Worm (Caenorhabditis elegans) whole organism, L4 larva: ENCODE data around the gene JC8.7.
A peak's percentile ranks its signal among the peaks of the same experiment; 100 is the strongest.

ENCODE experiments used
- D1046.2 ChIP-seq: fragments of 200-800 bp; sonication (Bioruptor generic); IDR thresholded peaks from 2 replicates; pipeline ENCODE4 v1.3.6; 2022; ENCODE audit warnings: missing genetic modification characterization, missing compliant biosample characterization
- F26F4.8 ChIP-seq: fragments of 200-800 bp; sonication (Bioruptor generic); conservative IDR thresholded peaks from 2 replicates; pipeline ENCODE4 v1.3.6; 2022; ENCODE audit warnings: missing genetic modification characterization, missing compliant biosample characterization
- F44E2.7 ChIP-seq: fragments of 200-800 bp; sonication (Bioruptor generic); IDR thresholded peaks from 2 replicates; pipeline ENCODE4 v2.1.2; 2022; ENCODE audit warnings: missing genetic modification characterization, missing compliant biosample characterization
- F49E8.2 ChIP-seq: sonication (generic microtip); optimal IDR thresholded peaks from 2 replicates; lab custom pipeline; 2016; ENCODE audit warnings: missing compliant biosample characterization, mild to moderate bottlenecking, missing genetic modification characterization, borderline replicate concordance
- Y48G9A.11 ChIP-seq: fragments of 200-800 bp; sonication (Bioruptor generic); IDR thresholded peaks from 2 replicates; pipeline ENCODE4 v1.3.6; 2022; ENCODE audit warnings: missing genetic modification reagents, missing genetic modification characterization, missing compliant biosample characterization
- Y5F2A.4 ChIP-seq: fragments of 200-800 bp; sonication (Bioruptor generic); optimal IDR thresholded peaks from 2 replicates; lab custom pipeline; 2018; ENCODE audit warnings: mild to moderate bottlenecking, missing genetic modification characterization, missing compliant biosample characterization
- Y75B8A.6 ChIP-seq: fragments of 200-800 bp; sonication (Bioruptor generic); IDR thresholded peaks from 2 replicates; pipeline ENCODE4 v1.3.6; 2022; ENCODE audit warnings: missing genetic modification reagents, missing genetic modification characterization, missing compliant biosample characterization
- ZK546.5 ChIP-seq, 2 experiments: sonication (generic microtip); optimal IDR thresholded peaks; 2 replicates each; lab custom pipeline; 2017; ENCODE audit warnings: missing biosample characterization in 2 of 2, missing genetic modification characterization in 2 of 2
- aha-1 ChIP-seq: fragments of 150-350 bp; peaks from one replicate; lab custom pipeline; 2014; ENCODE audit warnings: missing biosample characterization, missing genetic modification characterization
- ama-1 ChIP-seq: fragments of 150-350 bp; optimal IDR thresholded peaks from 2 replicates; lab custom pipeline; 2014; ENCODE audit warnings: inconsistent platforms, mixed read lengths
- arid-1 ChIP-seq: fragments of 200-800 bp; sonication (Bioruptor generic); conservative IDR thresholded peaks from 2 replicates; pipeline ENCODE4 v1.3.6; 2022; ENCODE audit warnings: missing genetic modification reagents, missing genetic modification characterization, missing compliant biosample characterization
- attf-4 ChIP-seq: sonication (generic microtip); optimal IDR thresholded peaks from 3 replicates; lab custom pipeline; 2017; ENCODE audit warnings: missing biosample characterization, missing genetic modification characterization
- daf-19 ChIP-seq: fragments of 200-800 bp; sonication (Bioruptor generic); conservative IDR thresholded peaks from 2 replicates; pipeline ENCODE4 v1.3.6; 2022; ENCODE audit warnings: missing genetic modification characterization, missing compliant biosample characterization
- dpl-1 ChIP-seq: fragments of 150-350 bp; optimal IDR thresholded peaks from 2 replicates; lab custom pipeline; 2014; ENCODE audit warnings: missing biosample characterization, missing genetic modification reagents, missing genetic modification characterization
- dve-1 ChIP-seq: sonication (generic microtip); optimal IDR thresholded peaks from 2 replicates; lab custom pipeline; 2017; ENCODE audit warnings: antibody characterized with exemption, mild to moderate bottlenecking, missing genetic modification characterization, missing compliant biosample characterization; ENCODE audit not compliant: insufficient read depth
- gei-8 ChIP-seq: fragments of 200-800 bp; sonication (Bioruptor generic); optimal IDR thresholded peaks from 2 replicates; lab custom pipeline; 2018; ENCODE audit warnings: mild to moderate bottlenecking, missing genetic modification characterization, missing compliant biosample characterization
- hif-1 ChIP-seq, 2 experiments: sonication (generic microtip); optimal IDR thresholded peaks; 2 replicates each; lab custom pipeline; 2016 to 2017; ENCODE audit warnings: missing compliant biosample characterization in 2 of 2, missing genetic modification characterization in 2 of 2, missing genetic modification reagents in 2 of 2, missing genotype in 2 of 2, mild to moderate bottlenecking in 1 of 2
- hlh-11 ChIP-seq: fragments of 200-800 bp; sonication (Bioruptor generic); optimal IDR thresholded peaks from 2 replicates; lab custom pipeline; 2018; ENCODE audit warnings: mild to moderate bottlenecking, missing genetic modification characterization, missing compliant biosample characterization
- hlh-30 ChIP-seq: sonication (generic microtip); optimal IDR thresholded peaks from 2 replicates; lab custom pipeline; 2017; ENCODE audit warnings: antibody characterized with exemption, mild to moderate bottlenecking, missing genetic modification characterization, missing compliant biosample characterization; ENCODE audit not compliant: insufficient read depth
- hmg-1.1 ChIP-seq: fragments of 200-800 bp; sonication (Bioruptor generic); IDR thresholded peaks from 2 replicates; pipeline ENCODE4 v1.3.6; 2022; ENCODE audit warnings: missing genetic modification reagents, missing genetic modification characterization, missing compliant biosample characterization
- lim-7 ChIP-seq: fragments of 200-800 bp; sonication (Bioruptor generic); IDR thresholded peaks from 2 replicates; pipeline ENCODE4 v1.3.6; 2022; ENCODE audit warnings: missing genetic modification characterization, missing compliant biosample characterization
- lin-1 ChIP-seq: fragments of 200-800 bp; sonication (Bioruptor generic); IDR thresholded peaks from 2 replicates; pipeline ENCODE4 v1.3.6; 2022; ENCODE audit warnings: missing genetic modification reagents, missing genetic modification characterization, missing compliant biosample characterization
- lin-13 ChIP-seq: fragments of 150-350 bp; optimal IDR thresholded peaks from 2 replicates; lab custom pipeline; 2014; ENCODE audit warnings: missing biosample characterization, missing genetic modification reagents, missing genetic modification characterization
- lin-29 ChIP-seq: fragments of 200-800 bp; sonication (Bioruptor generic); IDR thresholded peaks from 2 replicates; pipeline ENCODE4 v1.3.6; 2022; ENCODE audit warnings: missing genetic modification reagents, missing genetic modification characterization, missing compliant biosample characterization
- lin-38 ChIP-seq: fragments of 200-800 bp; sonication (Bioruptor generic); IDR thresholded peaks from 2 replicates; pipeline ENCODE4 v1.3.6; 2022; ENCODE audit warnings: missing genetic modification reagents, missing genetic modification characterization, missing compliant biosample characterization
- lsy-2 ChIP-seq, 2 experiments: fragments of 150-350 bp in 1 of 2; sonication (generic microtip) in 1 of 2; optimal IDR thresholded peaks; 2 replicates each; lab custom pipeline; 2014 to 2017; ENCODE audit warnings: missing biosample characterization in 2 of 2, missing genetic modification characterization in 2 of 2
- mep-1 ChIP-seq: fragments of 150-350 bp; sonication (generic microtip); optimal IDR thresholded peaks from 3 replicates; lab custom pipeline; 2014; ENCODE audit warnings: missing biosample characterization, missing genetic modification characterization
- mes-2 ChIP-seq: sonication (generic microtip); optimal IDR thresholded peaks from 2 replicates; lab custom pipeline; 2016; ENCODE audit warnings: missing genotype, mild to moderate bottlenecking, missing genetic modification characterization, missing compliant biosample characterization; ENCODE audit not compliant: poor library complexity, severe bottlenecking
- nhr-102 ChIP-seq: sonication (generic microtip); optimal IDR thresholded peaks from 2 replicates; lab custom pipeline; 2016; ENCODE audit warnings: mild to moderate bottlenecking, missing genetic modification characterization, moderate library complexity, missing compliant biosample characterization
- nhr-11 ChIP-seq: fragments of 150-350 bp; optimal IDR thresholded peaks from 2 replicates; lab custom pipeline; 2014; ENCODE audit warnings: missing biosample characterization, missing genetic modification characterization
- nhr-237 ChIP-seq: sonication (generic microtip); optimal IDR thresholded peaks from 2 replicates; lab custom pipeline; 2017; ENCODE audit warnings: missing biosample characterization, missing genetic modification characterization
- nhr-28 ChIP-seq: fragments of 150-350 bp; optimal IDR thresholded peaks from 2 replicates; lab custom pipeline; 2014; ENCODE audit warnings: missing biosample characterization, missing genetic modification characterization
- nhr-42 ChIP-seq: fragments of 200-800 bp; sonication (Bioruptor generic); IDR thresholded peaks from 2 replicates; pipeline ENCODE4 v1.3.6; 2022; ENCODE audit warnings: missing genetic modification characterization, missing compliant biosample characterization
- nhr-6 ChIP-seq: fragments of 150-350 bp; optimal IDR thresholded peaks from 2 replicates; lab custom pipeline; 2014; ENCODE audit warnings: missing biosample characterization, missing genetic modification characterization
- pha-4 ChIP-seq, 2 experiments: fragments of 150-350 bp in 1 of 2; fragments of 200-800 bp in 1 of 2; sonication (Bioruptor generic) in 1 of 2; IDR thresholded peaks in 1 of 2; optimal IDR thresholded peaks in 1 of 2; 2 replicates each; pipeline versions ENCODE4 v1.3.6 to Lab custom; 2014 to 2022; ENCODE audit warnings: missing genetic modification characterization in 2 of 2, missing genetic modification reagents in 2 of 2, missing biosample characterization in 1 of 2, missing compliant biosample characterization in 1 of 2
- saeg-2 ChIP-seq: fragments of 200-800 bp; sonication (Bioruptor generic); IDR thresholded peaks from 2 replicates; pipeline ENCODE4 v1.3.6; 2022; ENCODE audit warnings: missing genetic modification reagents, missing genetic modification characterization, missing compliant biosample characterization
- spr-1 ChIP-seq: sonication (generic microtip); optimal IDR thresholded peaks from 2 replicates; lab custom pipeline; 2016; ENCODE audit warnings: mild to moderate bottlenecking, missing genetic modification characterization, missing compliant biosample characterization
- tag-97 ChIP-seq: fragments of 200-800 bp; sonication (Bioruptor generic); IDR thresholded peaks from 2 replicates; pipeline ENCODE4 v1.3.6; 2022; ENCODE audit warnings: missing genetic modification characterization, missing compliant biosample characterization
- unc-130 ChIP-seq: sonication (generic microtip); optimal IDR thresholded peaks from 2 replicates; lab custom pipeline; 2016; ENCODE audit warnings: missing genetic modification reagents, missing genetic modification characterization, missing compliant biosample characterization
- unc-62 ChIP-seq, 3 experiments: fragments of 150-350 bp in 1 of 3; sonication (generic microtip); optimal IDR thresholded peaks in 2 of 3; peaks in 1 of 3; 1 replicate in 1 of 3; 2 replicates in 2 of 3; lab custom pipeline; 2014 to 2017; ENCODE audit warnings: missing biosample characterization in 3 of 3, missing genetic modification characterization in 3 of 3, missing genetic modification reagents in 3 of 3, missing genotype in 1 of 3
- zfp-2 ChIP-seq: sonication (generic microtip); optimal IDR thresholded peaks from 2 replicates; lab custom pipeline; 2016; ENCODE audit warnings: mild to moderate bottlenecking, missing genetic modification characterization, missing compliant biosample characterization
- zip-2 ChIP-seq: fragments of 150-350 bp; optimal IDR thresholded peaks from 2 replicates; lab custom pipeline; 2014; ENCODE audit warnings: missing biosample characterization, missing genetic modification characterization
- ztf-7 ChIP-seq: fragments of 150-350 bp; optimal IDR thresholded peaks from 2 replicates; lab custom pipeline; 2014; ENCODE audit warnings: missing biosample characterization, missing genetic modification characterization

The JC8.7 gene

DNA sequence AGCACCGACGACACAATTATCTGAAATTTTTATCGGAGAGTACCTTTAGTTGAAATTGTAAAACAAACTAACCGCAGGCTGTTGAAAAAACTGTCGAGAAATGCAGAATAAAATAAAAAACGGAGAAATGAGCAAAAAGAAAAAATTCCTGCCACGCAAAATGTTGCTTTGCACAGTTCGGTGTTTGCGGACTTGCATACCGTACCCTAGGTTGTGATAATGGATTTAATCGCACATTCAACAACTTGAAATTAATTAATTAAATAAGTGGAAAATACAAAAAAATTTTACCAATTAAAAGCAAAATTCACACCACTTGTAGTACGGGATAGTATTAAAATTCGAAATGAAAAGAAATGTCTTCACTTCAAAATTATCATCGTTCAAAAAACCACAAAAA is 15.7 kb upstream of the JC8.7 start (continued):
- TF ChIP-seq hif-1 (tag; optimal IDR thresholded peaks at IDR 0.05; lab: Kevin White, UChicago) (peak in 1 of 2 experiments; percentile 15), Y5F2A.4 (no peak), nhr-28 (tag; lab: Kevin White, UChicago) (peak; percentile 9), lin-29 (GFP tag; lab: Robert Waterston, UW) (no peak), attf-4 (no peak)

DNA sequence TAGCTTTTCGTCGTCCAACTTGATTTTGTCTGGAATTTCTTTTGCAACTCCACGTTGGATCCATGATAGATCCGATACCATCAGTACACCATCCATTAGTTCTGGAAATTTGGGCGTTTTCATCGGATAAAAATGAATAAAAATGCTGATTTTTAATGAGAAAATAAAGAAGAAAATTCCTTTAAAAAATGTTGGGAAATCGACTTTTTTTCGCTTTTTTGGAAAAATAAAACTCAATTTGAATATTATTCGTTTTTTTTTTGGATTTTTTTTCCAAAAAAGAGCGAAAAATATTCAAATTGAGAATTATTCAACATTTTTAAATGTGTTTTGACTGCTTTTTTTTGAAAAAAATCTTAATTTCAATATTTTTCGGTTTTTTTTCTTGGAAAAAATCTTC is 10.6 kb upstream of the JC8.7 start, which contains the start of gene pwp-1:
TSS of gene pwp-1 (minus strand) at position 101 of the 400 bp plus-strand sequence.
- TF ChIP-seq nhr-237 (tag; lab: Kevin White, UChicago): no peak
- no peak for TF ChIP-seq unc-130 (GFP tag; lab: Kevin White, UChicago)
- no peak for TF ChIP-seq nhr-11 (tag; lab: Kevin White, UChicago)
- TF ChIP-seq attf-4: no peak
- TF ChIP-seq hlh-11 (tag; lab: Kevin White, UChicago): no peak
- no peak for TF ChIP-seq zfp-2 (tag; lab: Kevin White, UChicago)
- TF ChIP-seq gei-8 (GFP tag; lab: Kevin White, UChicago): no peak
- no peak for TF ChIP-seq pha-4 (GFP tag; IDR thresholded peaks at IDR 0.05; lab: Robert Waterston, UW)
- TF ChIP-seq pha-4 (tag; optimal IDR thresholded peaks at IDR 0.05; lab: Kevin White, UChicago): no peak
- no peak for TF ChIP-seq lim-7
- no peak for TF ChIP-seq nhr-6
- TF ChIP-seq ZK546.5 (tag; optimal IDR thresholded peaks at IDR 0.05; lab: Kevin White, UChicago): no peak
- TF ChIP-seq F49E8.2: no peak
- no peak for TF ChIP-seq lin-38
- TF ChIP-seq ama-1 (lab: Kevin White, UChicago): no peak

ce11 chrIV:13238943-13239861 is 7.9 kb upstream of the JC8.7 start, which contains the start of gene tag-115:
Gene tag-115, minus strand, starts transcription at chrIV:13239414.
- TF ChIP-seq ama-1 (lab: Kevin White, UChicago) (peak; percentile 70), F44E2.7 (GFP tag; lab: Robert Waterston, UW) (peak; percentile 16; the same call in 1 of the 2 replicates), aha-1 (tag; lab: Kevin White, UChicago) (peak; percentile 85), dpl-1 (GFP tag; lab: Kevin White, UChicago) (no peak), mes-2 (tag; lab: Kevin White, UChicago) (peak; percentile 61), Y5F2A.4 (peak; percentile 8), arid-1 (GFP tag; lab: Robert Waterston, UW) (peak; percentile 83), mep-1 (tag; lab: Kevin White, UChicago) (peak; percentile 3), F49E8.2 (peak; percentile 69), Y48G9A.11 (GFP tag; lab: Robert Waterston, UW) (peak; percentile 50; the same call in 1 of the 2 replicates), nhr-102 (tag; lab: Kevin White, UChicago) (peak; percentile 56), saeg-2 (no peak), pha-4 (GFP tag; IDR thresholded peaks at IDR 0.05; lab: Robert Waterston, UW) (peak; percentile 71; the same call in 1 of the 2 replicates), pha-4 (tag; optimal IDR thresholded peaks at IDR 0.05; lab: Kevin White, UChicago) (no peak), daf-19 (GFP tag; lab: Robert Waterston, UW) (0 out of 2 replicates have a peak, but pooled peaks have one; percentile 57), lin-38 (peak; percentile 85), Y75B8A.6 (GFP tag; lab: Robert Waterston, UW) (0 out of 2 replicates have a peak, but pooled peaks have one; percentile 34), unc-62 (GFP tag; optimal IDR thresholded peaks at IDR 0.05 in 1 of 2; lab: Kevin White, UChicago) (peak in 1 of 2 experiments; percentile 83), unc-62 (tag; optimal IDR thresholded peaks at IDR 0.05; lab: Kevin White, UChicago) (no peak), hlh-30 (tag; lab: Kevin White, UChicago) (peak; percentile 25), spr-1 (tag; lab: Kevin White, UChicago) (peak; percentile 26), lin-1 (peak; percentile 53; the same call in 1 of the 2 replicates), nhr-42 (GFP tag; lab: Robert Waterston, UW) (no peak), tag-97 (GFP tag; lab: Robert Waterston, UW) (no peak), attf-4 (no peak), zip-2 (tag; lab: Kevin White, UChicago) (no peak), lsy-2 (tag; optimal IDR thresholded peaks at IDR 0.05; lab: Kevin White, UChicago) (peak in 1 of 2 experiments; percentile 66), F26F4.8 (GFP tag; lab: Robert Waterston, UW) (no peak; the same call in 1 of the 2 replicates), hmg-1.1 (GFP tag; lab: Robert Waterston, UW) (no peak), D1046.2 (GFP tag; lab: Robert Waterston, UW) (no peak), dve-1 (peak; percentile 39), ztf-7 (peak; percentile 6), lin-13 (peak; percentile 23)
